Worm (Caenorhabditis elegans) whole organism, early embryonic: Measurements from ENCODE around the gene prx-6.

Source experiments
- B0310.2 ChIP-seq: sonication (generic microtip); optimal IDR thresholded peaks from 2 replicates; lab custom pipeline; 2016; ENCODE audit warnings: mild to moderate bottlenecking, missing genetic modification characterization, missing compliant biosample characterization
- F13C5.2 ChIP-seq: sonication (generic microtip); optimal IDR thresholded peaks from 2 replicates; lab custom pipeline; 2017; ENCODE audit warnings: mild to moderate bottlenecking, missing genetic modification characterization, inconsistent platforms, missing compliant biosample characterization
- aly-1 ChIP-seq: sonication (generic microtip); optimal IDR thresholded peaks from 2 replicates; lab custom pipeline; 2016; ENCODE audit warnings: missing genetic modification characterization, missing compliant biosample characterization
- ama-1 ChIP-seq: fragments of 150-350 bp; optimal IDR thresholded peaks from 2 replicates; lab custom pipeline; 2014
- ceh-13 ChIP-seq: fragments of 200-800 bp; sonication (Bioruptor generic); optimal IDR thresholded peaks from 2 replicates; lab custom pipeline; 2018; ENCODE audit warnings: mild to moderate bottlenecking, missing genetic modification characterization, missing compliant biosample characterization
- ceh-36 ChIP-seq: sonication (generic microtip); optimal IDR thresholded peaks from 2 replicates; lab custom pipeline; 2016; ENCODE audit warnings: missing genetic modification characterization, inconsistent platforms, missing compliant biosample characterization
- ets-7 ChIP-seq: sonication (generic microtip); optimal IDR thresholded peaks from 2 replicates; lab custom pipeline; 2016; ENCODE audit warnings: missing genotype, missing genetic modification characterization, missing compliant biosample characterization
- flt-1 ChIP-seq: fragments of 200-800 bp; sonication (Bioruptor generic); IDR thresholded peaks from 2 replicates; pipeline ENCODE4 v1.3.6; 2022; ENCODE audit warnings: missing genetic modification characterization, missing compliant biosample characterization
- hmbx-1 ChIP-seq: sonication (generic microtip); optimal IDR thresholded peaks from 2 replicates; lab custom pipeline; 2016; ENCODE audit warnings: mild to moderate bottlenecking, missing genetic modification characterization, missing compliant biosample characterization
- hmg-4 ChIP-seq: fragments of 200-800 bp; sonication (Bioruptor generic); optimal IDR thresholded peaks from 2 replicates; lab custom pipeline; 2018; ENCODE audit warnings: mild to moderate bottlenecking, missing genetic modification characterization, missing compliant biosample characterization
- hnd-1 ChIP-seq: sonication (generic microtip); optimal IDR thresholded peaks from 2 replicates; lab custom pipeline; 2016; ENCODE audit warnings: missing genetic modification characterization, missing compliant biosample characterization
- pes-1 ChIP-seq: fragments of 200-800 bp; sonication (Bioruptor generic); IDR thresholded peaks from 2 replicates; pipeline ENCODE4 v1.3.6; 2022; ENCODE audit warnings: missing genetic modification reagents, missing genetic modification characterization, missing compliant biosample characterization
- scrt-1 ChIP-seq: fragments of 200-800 bp; sonication (Bioruptor generic); IDR thresholded peaks from 2 replicates; pipeline ENCODE4 v1.3.6; 2022; ENCODE audit warnings: missing genetic modification characterization, missing compliant biosample characterization
- tbx-11 ChIP-seq: fragments of 200-800 bp; sonication (Bioruptor generic); IDR thresholded peaks from 2 replicates; pipeline ENCODE4 v1.3.6; 2022; ENCODE audit warnings: missing genetic modification characterization, missing compliant biosample characterization
- tbx-37 ChIP-seq: fragments of 200-800 bp; sonication (Bioruptor generic); conservative IDR thresholded peaks from 2 replicates; pipeline ENCODE4 v1.3.6; 2022; ENCODE audit warnings: missing genetic modification reagents, missing genetic modification characterization, missing compliant biosample characterization
- tra-4 ChIP-seq: sonication (generic microtip); optimal IDR thresholded peaks from 2 replicates; lab custom pipeline; 2017; ENCODE audit warnings: missing genetic modification characterization, missing compliant biosample characterization

prx-6 gene

ce11 chrV:4668636-4669035, 51.3 kb downstream of the prx-6 start, which contains the start of gene srx-77:
Gene srx-77, minus strand, starts transcription at chrV:4668736.
- TF ChIP-seq hnd-1 (tag; lab: Kevin White, UChicago): no peak
- TF ChIP-seq tbx-11 (GFP tag; lab: Robert Waterston, UW): no peak
- TF ChIP-seq tbx-37 (GFP tag; lab: Robert Waterston, UW): no peak
- TF ChIP-seq flt-1 (GFP tag; lab: Robert Waterston, UW): no peak
- TF ChIP-seq ets-7 (tag; lab: Kevin White, UChicago): no peak
- no peak for TF ChIP-seq pes-1
- TF ChIP-seq scrt-1 (GFP tag; lab: Robert Waterston, UW): no peak
- TF ChIP-seq hmg-4 (GFP tag; lab: Kevin White, UChicago): no peak
- TF ChIP-seq aly-1 (tag; lab: Kevin White, UChicago): no peak
- TF ChIP-seq tra-4: no peak
- TF ChIP-seq hmbx-1 (tag; lab: Kevin White, UChicago): no peak
- no peak for TF ChIP-seq B0310.2 (tag; lab: Kevin White, UChicago)

ce11 chrV:4667062-4667461, 52.8 kb downstream of the prx-6 start:
- TF ChIP-seq aly-1 (tag; lab: Kevin White, UChicago) (peak; percentile 19), tbx-37 (GFP tag; lab: Robert Waterston, UW) (no peak)

- no peak for TF ChIP-seq F13C5.2 (tag; lab: Kevin White, UChicago)
- TF ChIP-seq scrt-1 (GFP tag; lab: Robert Waterston, UW): no peak
- TF ChIP-seq ceh-13 (GFP tag; lab: Kevin White, UChicago): no peak
- no peak for TF ChIP-seq hmbx-1 (tag; lab: Kevin White, UChicago)
- no peak for TF ChIP-seq flt-1 (GFP tag; lab: Robert Waterston, UW)
- no peak for TF ChIP-seq hnd-1 (tag; lab: Kevin White, UChicago)
- no peak for TF ChIP-seq ceh-36 (tag; lab: Kevin White, UChicago)
- no peak for TF ChIP-seq tbx-37 (GFP tag; lab: Robert Waterston, UW)
- TF ChIP-seq ama-1 (lab: Kevin White, UChicago): no peak
- TF ChIP-seq ets-7 (tag; lab: Kevin White, UChicago): no peak
Observed at ce11 chrV:4665651-4666050, 54.2 kb downstream of the prx-6 start, which contains the start of gene srx-73. Gene srx-73, minus strand, starts transcription at chrV:4665751.
